In the genomic region with DNA sequence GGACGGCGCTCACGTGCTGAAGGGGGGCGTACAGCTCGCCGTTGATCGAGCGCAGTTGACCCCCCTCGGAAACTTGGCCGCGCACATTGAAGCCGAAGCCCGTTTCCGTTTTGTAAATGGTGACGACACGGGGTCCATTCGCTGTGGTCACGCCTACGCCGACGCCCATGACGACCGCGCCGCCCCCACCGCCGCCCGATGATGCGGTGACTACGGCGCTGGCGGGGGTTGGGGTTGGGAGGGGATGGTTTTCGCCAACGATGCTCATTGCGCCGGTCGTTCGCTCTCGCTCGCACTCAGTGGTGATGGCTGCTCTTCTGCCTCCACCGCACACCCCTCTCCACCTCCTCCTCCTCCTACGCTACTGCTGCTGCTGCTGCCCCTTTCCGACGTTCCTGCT, we compare ENCODE assay signal across 1 fruit fly cellular context.
A peak's percentile ranks its signal among the peaks of the same experiment; 100 is the strongest.
TF ChIP-seq lines count a peak whose summit lies in the region.

No protein-coding gene starts in this region.

TF ChIP-seq in whole organism, embryonic, 481 proteins besides CTCF, POLR2A, EP300 and RAD21 (continued from another document and continues in another):
- TF ChIP-seq kay (GFP tag; optimal IDR thresholded peaks at IDR 0.05; lab: Kevin White, UChicago) (no peak), tgo (GFP tag; IDR thresholded peaks at IDR 0.05; lab: Robert Waterston, UW) (no peak; the same call in 2 of the 3 replicates), CG10431 (GFP tag; optimal IDR thresholded peaks at IDR 0.05; lab: Kevin White, UChicago) (no peak), Atf-2 (GFP tag; optimal IDR thresholded peaks at IDR 0.05; lab: Kevin White, UChicago) (no peak), gsb-n (tag; optimal IDR thresholded peaks at IDR 0.05; lab: Kevin White, UChicago) (no peak), ase (GFP tag; IDR thresholded peaks at IDR 0.05; lab: Robert Waterston, UW) (peak; percentile 27; the same call in 1 of the 3 replicates), CG3995 (GFP tag; optimal IDR thresholded peaks at IDR 0.05; lab: Kevin White, UChicago) (no peak), z (GFP tag; IDR thresholded peaks at IDR 0.05; lab: Robert Waterston, UW) (no peak), CG2875 (GFP tag; optimal IDR thresholded peaks at IDR 0.05; lab: Kevin White, UChicago) (no peak), CG17802 (tag; optimal IDR thresholded peaks at IDR 0.05; lab: Kevin White, UChicago) (no peak), Adf1 (GFP tag; IDR thresholded peaks at IDR 0.05; lab: Robert Waterston, UW) (peak; percentile 81), gt (GFP tag; IDR thresholded peaks at IDR 0.05; lab: Robert Waterston, UW) (no peak), CG2116 (GFP tag; optimal IDR thresholded peaks at IDR 0.05; lab: Kevin White, UChicago) (no peak), Hand (GFP tag; optimal IDR thresholded peaks at IDR 0.05; lab: Kevin White, UChicago) (no peak), CG4617 (GFP tag; optimal IDR thresholded peaks at IDR 0.05; lab: Kevin White, UChicago; ENCODE audit: borderline replicate concordance) (no peak), Camta (GFP tag; optimal IDR thresholded peaks at IDR 0.05; lab: Kevin White, UChicago) (no peak), CG17829 (tag; optimal IDR thresholded peaks at IDR 0.05; lab: Kevin White, UChicago) (no peak), CG12104 (GFP tag; optimal IDR thresholded peaks at IDR 0.05; lab: Kevin White, UChicago) (no peak), pb (GFP tag; optimal IDR thresholded peaks at IDR 0.05; lab: Kevin White, UChicago) (no peak), TFAM (GFP tag; optimal IDR thresholded peaks at IDR 0.05; lab: Kevin White, UChicago) (no peak), toy (GFP tag; IDR thresholded peaks at IDR 0.05; lab: Robert Waterston, UW) (no peak), CG12659 (GFP tag; optimal IDR thresholded peaks at IDR 0.05; lab: Kevin White, UChicago) (no peak), Ravus (GFP tag; IDR thresholded peaks at IDR 0.05; lab: Robert Waterston, UW) (no peak), Abd-B (GFP tag; optimal IDR thresholded peaks at IDR 0.05; lab: Kevin White, UChicago) (no peak), CG30403 (GFP tag; optimal IDR thresholded peaks at IDR 0.05; lab: Kevin White, UChicago) (no peak), unc-4 (GFP tag; IDR thresholded peaks at IDR 0.05; lab: Robert Waterston, UW; ENCODE audit: partially characterized antibody) (no peak), aop (GFP tag; IDR thresholded peaks at IDR 0.05; lab: Robert Waterston, UW) (no peak), CG33557 (GFP tag; optimal IDR thresholded peaks at IDR 0.05; lab: Kevin White, UChicago) (no peak), Asciz (GFP tag; optimal IDR thresholded peaks at IDR 0.05; lab: Kevin White, UChicago) (no peak), CkIIα-i1 (GFP tag; IDR thresholded peaks at IDR 0.05; lab: Robert Waterston, UW) (no peak), Atf3 (GFP tag; optimal IDR thresholded peaks at IDR 0.05; lab: Kevin White, UChicago) (no peak), CG9932 (GFP tag; IDR thresholded peaks at IDR 0.05; lab: Robert Waterston, UW) (peak; percentile 57), CG16815 (GFP tag; optimal IDR thresholded peaks at IDR 0.05; lab: Kevin White, UChicago) (peak; percentile 13), CG10543 (GFP tag; optimal IDR thresholded peaks at IDR 0.05; lab: Kevin White, UChicago) (peak; percentile 20), Hr39 (optimal IDR thresholded peaks at IDR 0.05; lab: Kevin White, UChicago) (no peak), NC2β (GFP tag; optimal IDR thresholded peaks at IDR 0.05; lab: Kevin White, UChicago) (no peak), tin (GFP tag; optimal IDR thresholded peaks at IDR 0.05; lab: Kevin White, UChicago) (no peak), CG13287 (GFP tag; IDR thresholded peaks at IDR 0.05; lab: Robert Waterston, UW; ENCODE audit: partially characterized antibody) (no peak), Opbp (GFP tag; IDR thresholded peaks at IDR 0.05; lab: Robert Waterston, UW; ENCODE audit: partially characterized antibody) (no peak), Bdp1 (GFP tag; optimal IDR thresholded peaks at IDR 0.05; lab: Kevin White, UChicago) (no peak), fru (optimal IDR thresholded peaks at IDR 0.05; lab: Kevin White, UChicago) (no peak), oc (tag; optimal IDR thresholded peaks at IDR 0.05; lab: Kevin White, UChicago) (no peak), btn (GFP tag; optimal IDR thresholded peaks at IDR 0.05; lab: Kevin White, UChicago) (no peak), CG4820 (GFP tag; optimal IDR thresholded peaks at IDR 0.05; lab: Kevin White, UChicago) (no peak), CG31224 (GFP tag; IDR thresholded peaks at IDR 0.05; lab: Robert Waterston, UW) (no peak), CG18599 (GFP tag; optimal IDR thresholded peaks at IDR 0.05; lab: Kevin White, UChicago) (peak; percentile 57), Dref (GFP tag; IDR thresholded peaks at IDR 0.05; lab: Robert Waterston, UW) (no peak), Sox100B (GFP tag; optimal IDR thresholded peaks at IDR 0.05; lab: Kevin White, UChicago) (no peak), tio (GFP tag; optimal IDR thresholded peaks at IDR 0.05; lab: Kevin White, UChicago) (no peak), rib (GFP tag; IDR thresholded peaks at IDR 0.05; lab: Robert Waterston, UW) (no peak; the same call in 1 of the 2 replicates), CG16779 (GFP tag; IDR thresholded peaks at IDR 0.05; lab: Robert Waterston, UW) (0 out of 2 replicates have a peak, but pooled peaks have one; percentile 52), B-H2 (GFP tag; optimal IDR thresholded peaks at IDR 0.05; lab: Kevin White, UChicago) (no peak), Nf-YC (tag; optimal IDR thresholded peaks at IDR 0.05; lab: Kevin White, UChicago) (peak; percentile 23), CG31441 (GFP tag; IDR thresholded peaks at IDR 0.05; lab: Robert Waterston, UW) (no peak), Sox102F (GFP tag; optimal IDR thresholded peaks at IDR 0.05; lab: Kevin White, UChicago) (peak; percentile 39), CG14050 (GFP tag; IDR thresholded peaks at IDR 0.05; lab: Robert Waterston, UW) (0 out of 3 replicates have a peak, but pooled peaks have one; percentile 16), Doc3 (GFP tag; IDR thresholded peaks at IDR 0.05; lab: Robert Waterston, UW; ENCODE audit: partially characterized antibody) (no peak), crol (GFP tag; IDR thresholded peaks at IDR 0.05; lab: Robert Waterston, UW) (peak; percentile 99), crc (GFP tag; optimal IDR thresholded peaks at IDR 0.05; lab: Kevin White, UChicago) (no peak), CG12155 (GFP tag; optimal IDR thresholded peaks at IDR 0.05; lab: Kevin White, UChicago) (peak; percentile 12), HLH3B (GFP tag; IDR thresholded peaks at IDR 0.05; lab: Robert Waterston, UW) (no peak; the same call in 1 of the 2 replicates), Dp (GFP tag; optimal IDR thresholded peaks at IDR 0.05; lab: Kevin White, UChicago) (no peak), tll (GFP tag; optimal IDR thresholded peaks at IDR 0.05; lab: Kevin White, UChicago) (no peak), HHEX (GFP tag; optimal IDR thresholded peaks at IDR 0.05; lab: Kevin White, UChicago) (peak; percentile 45), caup (GFP tag; optimal IDR thresholded peaks at IDR 0.05; lab: Kevin White, UChicago; ENCODE audit: severe bottlenecking) (peak; percentile 20), bigmax (GFP tag; optimal IDR thresholded peaks at IDR 0.05; lab: Kevin White, UChicago) (no peak), sd (tag; optimal IDR thresholded peaks at IDR 0.05; lab: Kevin White, UChicago) (no peak), CG11398 (GFP tag; optimal IDR thresholded peaks at IDR 0.05; lab: Kevin White, UChicago) (no peak), Drgx (GFP tag; IDR thresholded peaks at IDR 0.05; lab: Robert Waterston, UW) (peak; percentile 59), CG5953 (GFP tag; IDR thresholded peaks at IDR 0.05; lab: Robert Waterston, UW) (0 out of 2 replicates have a peak, but pooled peaks have one; percentile 4), shn (GFP tag; optimal IDR thresholded peaks at IDR 0.05; lab: Kevin White, UChicago) (no peak), Max (GFP tag; optimal IDR thresholded peaks at IDR 0.05; lab: Kevin White, UChicago) (no peak), lola (GFP tag; optimal IDR thresholded peaks at IDR 0.05; lab: Kevin White, UChicago) (no peak), Deaf1 (tag; optimal IDR thresholded peaks at IDR 0.05; lab: Kevin White, UChicago) (peak; percentile 20), br (optimal IDR thresholded peaks at IDR 0.05; lab: Kevin White, UChicago) (no peak), HLH54F (GFP tag; optimal IDR thresholded peaks at IDR 0.05; lab: Kevin White, UChicago) (no peak), tna (GFP tag; IDR thresholded peaks at IDR 0.05; lab: Robert Waterston, UW; ENCODE audit: partially characterized antibody) (no peak), repo (GFP tag; optimal IDR thresholded peaks at IDR 0.05; lab: Kevin White, UChicago) (no peak), Ets65A (GFP tag; lab: Kevin White, UChicago) (peak; percentile 12), bsh (GFP tag; optimal IDR thresholded peaks at IDR 0.05; lab: Kevin White, UChicago) (no peak), CG17186 (GFP tag; optimal IDR thresholded peaks at IDR 0.05; lab: Kevin White, UChicago) (no peak), gce (GFP tag; IDR thresholded peaks at IDR 0.05; lab: Robert Waterston, UW) (no peak), Antp (GFP tag; optimal IDR thresholded peaks at IDR 0.05; lab: Kevin White, UChicago) (peak; percentile 42), CG5180 (GFP tag; optimal IDR thresholded peaks at IDR 0.05; lab: Kevin White, UChicago) (no peak), CG8478 (optimal IDR thresholded peaks at IDR 0.05; lab: Kevin White, UChicago) (no peak), CG3407 (GFP tag; optimal IDR thresholded peaks at IDR 0.05; lab: Kevin White, UChicago) (no peak), gcm2 (GFP tag; optimal IDR thresholded peaks at IDR 0.05; lab: Kevin White, UChicago) (no peak), nom (GFP tag; optimal IDR thresholded peaks at IDR 0.05; lab: Kevin White, UChicago) (no peak), CG2712 (tag; optimal IDR thresholded peaks at IDR 0.05; lab: Kevin White, UChicago) (no peak), E2f1 (GFP tag; IDR thresholded peaks at IDR 0.05; lab: Robert Waterston, UW) (peak; percentile 17; the same call in 1 of the 2 replicates), CG17361 (GFP tag; IDR thresholded peaks at IDR 0.05; lab: Robert Waterston, UW) (no peak), wdn (GFP tag; IDR thresholded peaks at IDR 0.05; lab: Robert Waterston, UW) (no peak), klu (GFP tag; IDR thresholded peaks at IDR 0.05; lab: Robert Waterston, UW) (0 out of 2 replicates have a peak, but pooled peaks have one; percentile 42), BEAF-32 (GFP tag; optimal IDR thresholded peaks at IDR 0.05; lab: Kevin White, UChicago) (no peak), MTF-1 (GFP tag; optimal IDR thresholded peaks at IDR 0.05; lab: Kevin White, UChicago; ENCODE audit: borderline replicate concordance) (no peak), sug (tag; optimal IDR thresholded peaks at IDR 0.05; lab: Kevin White, UChicago) (no peak), CG1233 (GFP tag; optimal IDR thresholded peaks at IDR 0.05; lab: Kevin White, UChicago) (no peak), eyg (GFP tag; optimal IDR thresholded peaks at IDR 0.05; lab: Kevin White, UChicago) (no peak), gcm (GFP tag; optimal IDR thresholded peaks at IDR 0.05; lab: Kevin White, UChicago) (no peak), D19A (tag; optimal IDR thresholded peaks at IDR 0.05; lab: Kevin White, UChicago) (no peak), bowl (GFP tag; IDR thresholded peaks at IDR 0.05; lab: Robert Waterston, UW) (no peak), Myb (GFP tag; optimal IDR thresholded peaks at IDR 0.05; lab: Kevin White, UChicago) (no peak), gfzf (GFP tag; optimal IDR thresholded peaks at IDR 0.05; lab: Kevin White, UChicago) (no peak), CG3065 (GFP tag; optimal IDR thresholded peaks at IDR 0.05; lab: Kevin White, UChicago) (peak; percentile 30), CG1832 (GFP tag; optimal IDR thresholded peaks at IDR 0.05; lab: Kevin White, UChicago) (peak; percentile 70), Hmx (GFP tag; optimal IDR thresholded peaks at IDR 0.05; lab: Kevin White, UChicago) (no peak), cwo (GFP tag; optimal IDR thresholded peaks at IDR 0.05; lab: Kevin White, UChicago) (peak; percentile 62), unpg (GFP tag; optimal IDR thresholded peaks at IDR 0.05; lab: Kevin White, UChicago) (peak; percentile 7), pum (GFP tag; optimal IDR thresholded peaks at IDR 0.05; lab: Kevin White, UChicago) (no peak), abd-A (tag; optimal IDR thresholded peaks at IDR 0.05; lab: Kevin White, UChicago) (peak; percentile 8), wor (GFP tag; IDR thresholded peaks at IDR 0.05; lab: Robert Waterston, UW) (no peak), CG6689 (GFP tag; IDR thresholded peaks at IDR 0.05; lab: Robert Waterston, UW) (peak; percentile 47), CG7556 (GFP tag; optimal IDR thresholded peaks at IDR 0.05; lab: Kevin White, UChicago) (no peak), CG10462 (GFP tag; optimal IDR thresholded peaks at IDR 0.05; lab: Kevin White, UChicago) (no peak), Dip2 (GFP tag; IDR thresholded peaks at IDR 0.05; lab: Robert Waterston, UW) (no peak), sima (GFP tag; optimal IDR thresholded peaks at IDR 0.05; lab: Kevin White, UChicago) (no peak), CG31365 (tag; optimal IDR thresholded peaks at IDR 0.05; lab: Kevin White, UChicago) (no peak), Stat92E (GFP tag; optimal IDR thresholded peaks at IDR 0.05; lab: Kevin White, UChicago) (no peak), CG7839 (tag; optimal IDR thresholded peaks at IDR 0.05; lab: Kevin White, UChicago) (peak; percentile 29), lab (GFP tag; optimal IDR thresholded peaks at IDR 0.05; lab: Kevin White, UChicago) (peak; percentile 44), hbn (GFP tag; IDR thresholded peaks at IDR 0.05; lab: Robert Waterston, UW; ENCODE audit: partially characterized antibody) (no peak), Trl (optimal IDR thresholded peaks at IDR 0.05; lab: Kevin White, UChicago) (no peak), Trl (GFP tag; optimal IDR thresholded peaks at IDR 0.05; lab: Kevin White, UChicago) (no peak), kah (GFP tag; optimal IDR thresholded peaks at IDR 0.05; lab: Kevin White, UChicago) (no peak), Rfx (GFP tag; IDR thresholded peaks at IDR 0.05; lab: Robert Waterston, UW) (peak; percentile 57), pfk (GFP tag; optimal IDR thresholded peaks at IDR 0.05; lab: Kevin White, UChicago) (peak; percentile 33), Bteb2 (GFP tag; optimal IDR thresholded peaks at IDR 0.05; lab: Kevin White, UChicago) (no peak), CG9817 (tag; optimal IDR thresholded peaks at IDR 0.05; lab: Kevin White, UChicago) (no peak), chif (GFP tag; optimal IDR thresholded peaks at IDR 0.05; lab: Kevin White, UChicago) (no peak), pita (GFP tag; optimal IDR thresholded peaks at IDR 0.05; lab: Kevin White, UChicago) (no peak), run (tag; optimal IDR thresholded peaks at IDR 0.05; lab: Kevin White, UChicago) (no peak), psq (GFP tag; optimal IDR thresholded peaks at IDR 0.05; lab: Kevin White, UChicago) (no peak)
